Fruit fly (Drosophila melanogaster) whole organism, wandering third instar larva: ENCODE measurements around the gene Him.

Experiments
- Abd-B ChIP-seq: fragments of >200 bp; optimal IDR thresholded peaks from 2 replicates; lab custom pipeline; 2017; ENCODE audit warnings: missing biosample characterization, missing genetic modification characterization
- CG32264 ChIP-seq: fragments of 200-800 bp; sonication (Bioruptor generic); optimal IDR thresholded peaks from 2 replicates; lab custom pipeline; 2016; ENCODE audit warnings: missing biosample characterization, missing genetic modification characterization
- CG9705 ChIP-seq: fragments of 200-800 bp; sonication (Bioruptor generic); optimal IDR thresholded peaks from 2 replicates; lab custom pipeline; 2018; ENCODE audit warnings: missing biosample characterization, mild to moderate bottlenecking, missing genetic modification characterization
- CrebA ChIP-seq: fragments of 200-800 bp; sonication (Bioruptor generic); optimal IDR thresholded peaks from 2 replicates; lab custom pipeline; 2016; ENCODE audit warnings: missing biosample characterization, mild to moderate bottlenecking, missing genetic modification characterization, borderline replicate concordance
- Dfd ChIP-seq: fragments of >200 bp; optimal IDR thresholded peaks from 2 replicates; lab custom pipeline; 2017; ENCODE audit warnings: missing biosample characterization, missing genetic modification characterization
- Dif ChIP-seq: fragments of 200-275, 200-300 bp; sonication (Bioruptor generic); optimal IDR thresholded peaks from 2 replicates; lab custom pipeline; 2018; ENCODE audit warnings: missing biosample characterization, missing genetic modification characterization; ENCODE audit not compliant: partially characterized antibody
- GATAd ChIP-seq: sonication (Bioruptor generic); optimal IDR thresholded peaks from 2 replicates; lab custom pipeline; 2016; ENCODE audit warnings: missing biosample characterization, missing genetic modification characterization
- HLH106 ChIP-seq: fragments of 200-800 bp; optimal IDR thresholded peaks from 3 replicates; lab custom pipeline; 2019; ENCODE audit warnings: missing biosample characterization, mild to moderate bottlenecking, missing genetic modification characterization, moderate library complexity
- Hr83 ChIP-seq: fragments of 200-300 bp; sonication (Bioruptor generic); optimal IDR thresholded peaks from 2 replicates; lab custom pipeline; 2016; ENCODE audit warnings: missing biosample characterization, mild to moderate bottlenecking, missing genetic modification characterization, moderate library complexity; ENCODE audit not compliant: poor library complexity, severe bottlenecking
- Jra ChIP-seq: sonication (Bioruptor generic); optimal IDR thresholded peaks from 2 replicates; lab custom pipeline; 2016; ENCODE audit warnings: missing biosample characterization, missing genetic modification characterization
- Mio ChIP-seq: sonication (Bioruptor generic); optimal IDR thresholded peaks from 2 replicates; lab custom pipeline; 2016; ENCODE audit warnings: missing biosample characterization, missing genetic modification characterization
- N ChIP-seq: fragments of >200 bp; optimal IDR thresholded peaks from 2 replicates; lab custom pipeline; 2018; ENCODE audit warnings: missing biosample characterization, missing external identifiers, missing genetic modification characterization
- OdsH ChIP-seq: fragments of 200-800 bp; sonication (Bioruptor generic); optimal IDR thresholded peaks from 2 replicates; lab custom pipeline; 2016; ENCODE audit warnings: missing biosample characterization, mild to moderate bottlenecking, missing genetic modification characterization
- Rel ChIP-seq, 2 experiments: fragments of 200-800 bp; sonication (Bioruptor generic) in 1 of 2; optimal IDR thresholded peaks; 2 replicates in 1 of 2; 3 replicates in 1 of 2; lab custom pipeline; 2016 to 2019; ENCODE audit warnings: mild to moderate bottlenecking in 2 of 2, missing biosample characterization in 2 of 2, missing genetic modification characterization in 2 of 2, moderate library complexity in 1 of 2
- Sp1 ChIP-seq: fragments of 200-800 bp; sonication (Bioruptor generic); optimal IDR thresholded peaks from 3 replicates; lab custom pipeline; 2019; ENCODE audit warnings: missing biosample characterization, mild to moderate bottlenecking, missing genetic modification characterization, moderate library complexity
- br ChIP-seq: fragments of 200-800 bp; sonication (Bioruptor generic); optimal IDR thresholded peaks from 2 replicates; lab custom pipeline; 2016; ENCODE audit warnings: missing biosample characterization, missing genetic modification characterization
- brk ChIP-seq: fragments of 200-800 bp; sonication (Bioruptor generic); optimal IDR thresholded peaks from 2 replicates; lab custom pipeline; 2016; ENCODE audit warnings: missing biosample characterization, mild to moderate bottlenecking, missing genetic modification characterization
- dl ChIP-seq, 2 experiments: fragments of 175-275, 200-275 bp in 1 of 2; fragments of 200-275 bp in 1 of 2; sonication (Bioruptor generic); optimal IDR thresholded peaks; lab custom pipeline; 2018; ENCODE audit warnings: mild to moderate bottlenecking in 2 of 2, missing biosample characterization in 2 of 2, missing genetic modification characterization in 2 of 2, moderate library complexity in 2 of 2; ENCODE audit not compliant: partially characterized antibody in 2 of 2, insufficient read depth in 1 of 2
- dmrt93B ChIP-seq: fragments of 200-800 bp; sonication (Bioruptor generic); optimal IDR thresholded peaks from 2 replicates; lab custom pipeline; 2018; ENCODE audit warnings: missing biosample characterization, mild to moderate bottlenecking, missing genetic modification characterization
- dsf ChIP-seq: sonication (Bioruptor generic); optimal IDR thresholded peaks from 2 replicates; lab custom pipeline; 2016; ENCODE audit warnings: missing biosample characterization, missing genetic modification characterization, borderline replicate concordance
- ey ChIP-seq: fragments of 200-800 bp; sonication (Bioruptor generic); optimal IDR thresholded peaks from 2 replicates; lab custom pipeline; 2016; ENCODE audit warnings: missing biosample characterization, missing genetic modification characterization
- foxo ChIP-seq, 2 experiments: fragments of 200-800 bp; sonication (Bioruptor generic); optimal IDR thresholded peaks; 2 replicates in 1 of 2; 3 replicates in 1 of 2; lab custom pipeline; 2016 to 2017; ENCODE audit warnings: missing biosample characterization in 2 of 2, missing genetic modification characterization in 2 of 2
- h ChIP-seq: fragments of 200-800 bp; sonication (Bioruptor generic); optimal IDR thresholded peaks from 3 replicates; lab custom pipeline; 2016; ENCODE audit warnings: missing biosample characterization, mild to moderate bottlenecking, missing genetic modification characterization
- jim ChIP-seq: fragments of 175-275, 200-325 bp; sonication (Bioruptor generic); optimal IDR thresholded peaks from 2 replicates; lab custom pipeline; 2016; ENCODE audit warnings: missing biosample characterization, mild to moderate bottlenecking, missing genetic modification characterization
- lola ChIP-seq: fragments of >200 bp; optimal IDR thresholded peaks from 2 replicates; lab custom pipeline; 2017; ENCODE audit warnings: missing biosample characterization, missing genetic modification characterization
- rgr ChIP-seq: fragments of 200-800 bp; sonication (Bioruptor generic); optimal IDR thresholded peaks from 3 replicates; lab custom pipeline; 2016; ENCODE audit warnings: missing biosample characterization, mild to moderate bottlenecking, missing genetic modification characterization
- sage ChIP-seq: fragments of 200-800 bp; sonication (Bioruptor generic); optimal IDR thresholded peaks from 2 replicates; lab custom pipeline; 2016; ENCODE audit warnings: missing biosample characterization, mild to moderate bottlenecking, missing genetic modification characterization
- sv ChIP-seq: fragments of 200-800 bp; sonication (Bioruptor generic); optimal IDR thresholded peaks from 3 replicates; lab custom pipeline; 2016; ENCODE audit warnings: missing biosample characterization, missing genetic modification characterization
- tai ChIP-seq: sonication (Bioruptor generic); optimal IDR thresholded peaks from 2 replicates; lab custom pipeline; 2016; ENCODE audit warnings: missing biosample characterization, missing genetic modification characterization
- usp ChIP-seq: fragments of >200 bp; optimal IDR thresholded peaks from 2 replicates; lab custom pipeline; 2017; ENCODE audit warnings: missing biosample characterization, missing genetic modification characterization
- woc ChIP-seq: sonication (Bioruptor generic); optimal IDR thresholded peaks from 2 replicates; lab custom pipeline; 2016; ENCODE audit warnings: missing biosample characterization, mild to moderate bottlenecking, missing genetic modification characterization

Gene Him

DNA sequence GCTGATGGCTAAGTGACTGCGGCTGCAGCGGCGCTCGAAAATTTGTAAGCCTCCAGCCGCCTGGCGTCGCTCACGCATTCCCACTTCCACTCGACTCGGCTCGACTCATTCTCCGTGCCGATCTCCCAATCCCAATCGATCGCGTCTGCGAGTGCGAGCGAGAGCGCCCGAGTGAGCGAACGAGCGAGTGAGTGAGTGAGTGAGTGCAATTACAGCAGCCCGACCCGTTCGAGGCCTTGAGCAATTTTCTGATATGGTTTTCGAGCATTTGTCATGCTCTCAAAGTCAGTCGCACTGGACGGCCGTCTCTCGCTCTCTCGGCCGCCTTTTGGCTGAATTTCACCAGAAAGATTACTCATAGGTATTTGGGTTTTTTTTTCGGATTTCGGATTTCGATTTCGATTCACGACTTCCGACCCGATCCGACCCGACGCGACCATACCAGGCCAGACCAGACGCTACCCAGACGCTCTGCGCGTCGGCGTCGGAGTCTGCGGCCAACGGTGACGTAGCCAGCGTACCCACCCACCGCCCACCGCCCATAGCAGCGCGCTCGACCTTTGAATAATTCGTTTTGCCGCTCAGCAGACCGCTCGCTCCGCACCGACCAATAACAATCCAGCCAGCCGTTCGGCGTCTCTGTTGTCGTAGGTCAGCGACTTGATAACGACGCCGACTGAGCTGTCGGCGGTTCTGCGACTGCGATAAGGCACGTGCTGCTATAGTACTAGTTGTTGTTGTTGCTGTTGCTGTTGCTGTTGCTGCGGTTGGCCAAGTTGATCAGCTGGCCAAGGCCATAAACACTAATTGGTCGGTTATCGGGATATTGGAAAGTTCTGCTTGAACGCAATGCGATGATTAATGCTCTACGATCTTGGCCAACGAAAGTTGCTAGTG, 34.4 kb downstream of the Him start:
- peak in 1 of 2 experiments; percentile 62 for TF ChIP-seq dl (GFP tag; optimal IDR thresholded peaks at IDR 0.05; lab: Kevin White, UChicago; ENCODE audit: insufficient read depth in 1 of 2, partially characterized antibody in 2 of 2)
- TF ChIP-seq dsf, result no peak
- TF ChIP-seq usp (GFP tag; lab: Kevin White, UChicago), result no peak
- TF ChIP-seq, all 38 proteins: peak for 1

- no peak for TF ChIP-seq lola (GFP tag; lab: Kevin White, UChicago)
- peak; percentile 70 for TF ChIP-seq Dfd
- TF ChIP-seq tai, result no peak
Observed at dm6 chrX:18245182-18245581, 36.0 kb downstream of the Him start.

- TF ChIP-seq Abd-B (no peak), dmrt93B (GFP tag; lab: Kevin White, UChicago) (no peak), OdsH (no peak), brk (GFP tag; lab: Kevin White, UChicago) (no peak), br (no peak), GATAd (GFP tag; lab: Kevin White, UChicago) (no peak), woc (GFP tag; lab: Kevin White, UChicago) (no peak), N (GFP tag; lab: Kevin White, UChicago) (no peak), CG32264 (no peak), h (GFP tag; lab: Kevin White, UChicago) (no peak), usp (GFP tag; lab: Kevin White, UChicago) (no peak), foxo (GFP tag; optimal IDR thresholded peaks at IDR 0.05; lab: Kevin White, UChicago) (no peak), jim (GFP tag; lab: Kevin White, UChicago) (no peak), CrebA (GFP tag; lab: Kevin White, UChicago) (no peak)
Observed at dm6 chrX:18246842-18247241, 37.6 kb downstream of the Him start.

DNA sequence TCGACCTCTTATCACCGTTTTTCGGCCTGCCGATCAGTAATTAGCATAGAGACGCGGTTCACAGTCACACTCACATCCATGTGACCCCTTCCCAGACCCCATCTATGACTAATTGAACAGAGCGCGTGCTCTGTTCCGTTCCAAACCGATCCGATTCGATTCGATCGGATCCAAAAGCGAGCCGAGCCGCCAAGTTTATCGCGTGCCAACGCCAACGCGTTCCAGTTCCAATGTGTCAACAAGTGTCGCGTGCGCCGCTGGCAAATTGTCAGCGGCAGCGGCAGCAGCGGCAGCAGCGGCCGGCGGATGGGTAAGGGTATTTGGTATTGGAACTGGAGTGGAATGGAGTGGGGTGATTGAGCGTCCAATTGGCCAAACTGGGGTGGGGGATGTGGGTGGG, 39.0 kb downstream of the Him start:
- TF ChIP-seq Rel (GFP tag; optimal IDR thresholded peaks at IDR 0.05; lab: Kevin White, UChicago) (no peak), Rel (tag; optimal IDR thresholded peaks at IDR 0.05; lab: Kevin White, UChicago) (no peak), dmrt93B (GFP tag; lab: Kevin White, UChicago) (no peak)
- TF ChIP-seq, all 38 proteins: peak for 0

- TF ChIP-seq Hr83 (no peak), h (GFP tag; lab: Kevin White, UChicago) (no peak), Sp1 (GFP tag; lab: Kevin White, UChicago) (no peak), jim (GFP tag; lab: Kevin White, UChicago) (no peak), Jra (no peak), HLH106 (tag; lab: Kevin White, UChicago) (no peak), CG9705 (no peak), br (no peak), CrebA (GFP tag; lab: Kevin White, UChicago) (no peak), CG32264 (no peak)
Observed at dm6 chrX:18251910-18252309, 42.7 kb downstream of the Him start.

DNA sequence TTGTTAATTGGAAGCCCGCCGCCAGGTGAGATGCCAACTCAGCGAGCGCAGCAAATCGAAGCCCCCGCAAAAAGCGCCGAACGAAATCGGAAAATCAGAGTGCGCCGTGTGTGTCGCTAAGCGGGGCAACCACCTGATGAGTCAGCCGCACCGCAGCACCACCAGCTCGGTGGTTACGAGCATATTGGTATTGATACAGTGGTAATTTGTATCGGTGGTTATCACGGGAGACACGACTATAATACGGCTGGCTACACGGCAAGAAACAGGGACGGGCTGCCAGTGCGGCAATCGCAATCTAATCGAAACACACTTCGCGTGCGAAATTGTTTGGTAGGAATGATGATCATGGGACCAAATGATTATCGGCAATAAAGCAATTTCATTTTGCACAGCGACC, 44.5 kb downstream of the Him start:
- TF ChIP-seq ey (GFP tag; lab: Kevin White, UChicago) (no peak), CG9705 (no peak), h (GFP tag; lab: Kevin White, UChicago) (no peak), dsf (no peak), tai (no peak), Dif (GFP tag; lab: Kevin White, UChicago) (no peak), sage (no peak), rgr (GFP tag; lab: Kevin White, UChicago) (no peak), Abd-B (no peak), Dfd (no peak), sv (GFP tag; lab: Kevin White, UChicago) (no peak), Mio (GFP tag; lab: Kevin White, UChicago) (no peak)
